Worm (Caenorhabditis elegans): Measurements from ENCODE around the gene C44C10.5.

Gene C44C10.5

DNA sequence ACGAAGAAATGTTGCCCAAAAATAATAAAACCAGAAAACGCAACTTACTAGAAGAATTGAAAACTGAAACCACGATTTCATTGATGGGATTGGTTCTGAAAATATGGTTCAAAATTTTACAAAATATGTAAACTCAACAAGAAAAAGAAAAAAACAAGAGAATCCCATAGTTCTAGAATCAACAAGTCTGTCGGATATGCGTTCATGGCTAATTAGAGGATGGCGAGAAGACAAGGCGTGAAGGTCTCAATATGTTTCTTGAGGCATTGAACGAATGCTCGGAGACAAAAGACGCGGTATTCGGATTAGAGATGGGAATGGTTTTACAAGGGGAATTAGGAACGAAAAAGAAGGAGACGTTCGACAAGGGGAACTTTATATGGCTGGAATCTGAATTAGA lies 39.6 kb upstream of the C44C10.5 start, which contains the start of gene cutl-11:
Gene cutl-11, minus strand, starts transcription at position 101 of the 400 bp plus-strand sequence.
- TF ChIP-seq skn-1 (tag; optimal IDR thresholded peaks at IDR 0.05), result no peak
- no peak for TF ChIP-seq unc-62 (GFP tag; optimal IDR thresholded peaks at IDR 0.05)
- TF ChIP-seq lin-13 (GFP tag; optimal IDR thresholded peaks at IDR 0.05), result no peak
- TF ChIP-seq nhr-10 (tag; optimal IDR thresholded peaks at IDR 0.05), result no peak
- TF ChIP-seq nhr-11 (tag; optimal IDR thresholded peaks at IDR 0.05), result no peak
- TF ChIP-seq fos-1 (tag; optimal IDR thresholded peaks at IDR 0.05), result no peak
- TF ChIP-seq mdl-1 (tag; optimal IDR thresholded peaks at IDR 0.05), result no peak
- TF ChIP-seq nhr-25 (tag; optimal IDR thresholded peaks at IDR 0.05), result no peak
- TF ChIP-seq nhr-77 (tag; optimal IDR thresholded peaks at IDR 0.05), result no peak
- TF ChIP-seq nhr-129 (tag; optimal IDR thresholded peaks at IDR 0.05), result no peak
- TF ChIP-seq Y55F3AM.14 (GFP tag; optimal IDR thresholded peaks at IDR 0.05), result no peak
- TF ChIP-seq sem-4 (tag; optimal IDR thresholded peaks at IDR 0.05), result no peak
- no peak for TF ChIP-seq alr-1 (tag; optimal IDR thresholded peaks at IDR 0.05)
- TF ChIP-seq nhr-6 (tag; optimal IDR thresholded peaks at IDR 0.05), result no peak
- no peak for TF ChIP-seq sma-3 (GFP tag; optimal IDR thresholded peaks at IDR 0.05)
- TF ChIP-seq lin-11 (tag; optimal IDR thresholded peaks at IDR 0.05), result no peak
- no peak for TF ChIP-seq R02D3.7 (tag; optimal IDR thresholded peaks at IDR 0.05)
- no peak for TF ChIP-seq gmeb-1 (tag; optimal IDR thresholded peaks at IDR 0.05)
- TF ChIP-seq C34F6.9 (tag; optimal IDR thresholded peaks at IDR 0.05), result no peak

DNA sequence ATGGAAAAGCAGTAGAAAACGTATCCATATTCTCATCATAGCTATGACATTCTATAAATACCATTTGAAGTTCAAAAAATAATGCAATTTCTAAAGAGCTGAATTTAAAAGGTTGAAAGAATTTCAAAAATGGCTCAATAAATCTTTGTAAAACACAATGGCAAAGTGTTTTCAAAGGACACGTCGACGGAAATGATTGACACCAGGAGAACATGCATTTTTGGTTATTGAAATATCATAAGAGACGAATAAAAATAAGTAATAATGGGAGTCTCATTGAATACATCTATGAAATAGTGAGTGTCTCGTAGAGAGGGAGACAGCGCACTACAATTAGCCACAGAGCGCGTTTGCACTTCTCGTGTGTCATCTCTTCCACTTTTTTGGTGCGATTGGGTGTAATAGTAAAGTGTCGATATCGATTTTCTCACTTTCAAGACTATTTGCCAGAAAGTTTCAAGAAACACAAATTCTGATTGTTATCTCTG lies 33.8 kb upstream of the C44C10.5 start, which contains the start of gene T04F8.2:
Gene T04F8.2, minus strand, starts transcription at position 51 of the 488 bp plus-strand sequence.
- peak; percentile 48 for TF ChIP-seq lin-13 (GFP tag; optimal IDR thresholded peaks at IDR 0.05)
- TF ChIP-seq unc-55 (GFP tag; optimal IDR thresholded peaks at IDR 0.05), result peak; percentile 77
- TF ChIP-seq gmeb-1 (tag; optimal IDR thresholded peaks at IDR 0.05), result peak; percentile 58
- no peak for TF ChIP-seq mab-5 (tag; optimal IDR thresholded peaks at IDR 0.05)
- TF ChIP-seq nhr-6 (tag; optimal IDR thresholded peaks at IDR 0.05), result peak; percentile 27
- TF ChIP-seq nhr-25 (tag; optimal IDR thresholded peaks at IDR 0.05), result peak; percentile 63
- peak in 1 of 2 experiments; percentile 67 for TF ChIP-seq lsy-2 (tag; optimal IDR thresholded peaks at IDR 0.05)
- no peak for TF ChIP-seq ztf-1 (GFP tag; conservative IDR thresholded peaks at IDR 0.05)
- peak; percentile 82 for TF ChIP-seq fos-1 (tag; optimal IDR thresholded peaks at IDR 0.05)
- peak; percentile 77 for TF ChIP-seq C34F6.9 (tag; optimal IDR thresholded peaks at IDR 0.05)
- peak; percentile 76 for TF ChIP-seq sma-9 (GFP tag; optimal IDR thresholded peaks at IDR 0.05)
- TF ChIP-seq sma-9 (tag; optimal IDR thresholded peaks at IDR 0.05), result no peak
- peak; percentile 33 for TF ChIP-seq nhr-21 (tag; optimal IDR thresholded peaks at IDR 0.05)
- TF ChIP-seq ztf-4 (tag; optimal IDR thresholded peaks at IDR 0.05), result no peak
- peak; percentile 32 for TF ChIP-seq ceh-16 (tag; optimal IDR thresholded peaks at IDR 0.05)
- TF ChIP-seq nhr-129 (tag; optimal IDR thresholded peaks at IDR 0.05), result peak; percentile 84
- peak; percentile 29 for TF ChIP-seq sma-3 (GFP tag; optimal IDR thresholded peaks at IDR 0.05)
- TF ChIP-seq crh-2 (tag; optimal IDR thresholded peaks at IDR 0.05), result peak; percentile 69
- TF ChIP-seq mdl-1 (tag; optimal IDR thresholded peaks at IDR 0.05), result no peak
- TF ChIP-seq sem-4 (tag; optimal IDR thresholded peaks at IDR 0.05), result peak; percentile 42
- peak; percentile 31 for TF ChIP-seq lin-11 (tag; optimal IDR thresholded peaks at IDR 0.05)
- TF ChIP-seq F13H6.1 (tag; optimal IDR thresholded peaks at IDR 0.05), result peak; percentile 28

DNA sequence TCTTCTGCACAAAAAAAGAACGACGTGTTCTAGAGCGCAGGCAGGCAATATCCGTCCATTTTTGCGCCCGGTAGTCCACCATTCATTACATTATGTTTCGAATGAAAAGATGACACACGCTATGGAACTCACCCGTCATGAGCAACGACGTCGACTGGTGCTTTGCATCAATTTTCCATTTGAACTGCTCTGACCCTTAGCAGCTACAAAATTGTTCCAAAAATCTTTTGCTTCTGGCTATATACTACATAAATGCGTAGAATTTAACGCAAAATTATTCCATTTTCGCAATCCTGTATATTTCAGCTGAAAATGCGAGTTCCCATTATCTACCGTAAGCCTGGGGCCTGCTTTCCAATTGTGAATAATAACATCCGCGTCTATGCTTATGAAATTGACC lies 32.0 kb upstream of the C44C10.5 start, which contains the start of gene T04F8.3:
Gene T04F8.3, plus strand, starts transcription at position 301 of the 400 bp plus-strand sequence.
- TF ChIP-seq peb-1 (tag; optimal IDR thresholded peaks at IDR 0.05) (no peak), mab-5 (tag; optimal IDR thresholded peaks at IDR 0.05) (no peak)

DNA sequence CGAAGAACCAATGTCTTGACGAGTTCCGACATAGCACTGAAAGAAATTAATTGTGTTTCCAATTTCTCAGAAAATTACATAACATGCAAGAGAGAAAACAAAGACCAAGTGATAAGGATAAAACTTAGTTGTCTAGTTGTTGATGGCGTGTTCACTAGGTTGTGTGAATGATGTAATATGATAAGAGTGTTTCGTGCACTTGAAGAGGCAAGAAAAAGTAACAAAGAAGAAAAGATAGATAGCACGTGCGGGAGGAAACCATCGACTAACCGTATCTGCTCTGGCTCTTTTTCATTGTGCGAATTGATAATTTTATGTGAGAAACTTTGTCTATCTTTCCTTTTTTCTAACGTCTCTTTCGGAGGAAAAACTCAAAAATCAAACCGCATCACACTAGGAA lies 28.7 kb upstream of the C44C10.5 start, which contains the start of gene sfxn-1.5:
Gene sfxn-1.5, minus strand, starts transcription at position 36 of the 400 bp plus-strand sequence.
- TF ChIP-seq sma-3 (GFP tag; optimal IDR thresholded peaks at IDR 0.05) (peak; percentile 44), peb-1 (tag; optimal IDR thresholded peaks at IDR 0.05) (no peak), ama-1 (optimal IDR thresholded peaks at IDR 0.05) (no peak), egl-27 (tag; optimal IDR thresholded peaks at IDR 0.05) (peak; percentile 1), fos-1 (tag; optimal IDR thresholded peaks at IDR 0.05) (peak; percentile 95), mdl-1 (tag; optimal IDR thresholded peaks at IDR 0.05) (peak in 1 of 2 experiments; percentile 77), nhr-12 (tag; optimal IDR thresholded peaks at IDR 0.05) (no peak), nhr-6 (tag; optimal IDR thresholded peaks at IDR 0.05) (no peak), F13H6.1 (tag; optimal IDR thresholded peaks at IDR 0.05) (peak; percentile 67), gmeb-1 (tag; optimal IDR thresholded peaks at IDR 0.05) (peak; percentile 25), snpc-4 (tag; optimal IDR thresholded peaks at IDR 0.05) (no peak), lin-13 (GFP tag; optimal IDR thresholded peaks at IDR 0.05) (peak; percentile 21), unc-39 (tag; optimal IDR thresholded peaks at IDR 0.05) (no peak), nhr-77 (tag; optimal IDR thresholded peaks at IDR 0.05) (no peak), ztf-4 (tag; optimal IDR thresholded peaks at IDR 0.05) (no peak), skn-1 (tag; optimal IDR thresholded peaks at IDR 0.05) (no peak), unc-55 (GFP tag; optimal IDR thresholded peaks at IDR 0.05) (no peak), nhr-129 (tag; optimal IDR thresholded peaks at IDR 0.05) (peak; percentile 95), dmd-4 (tag; optimal IDR thresholded peaks at IDR 0.05) (no peak), sma-9 (GFP tag; optimal IDR thresholded peaks at IDR 0.05) (peak; percentile 94), sma-9 (tag; optimal IDR thresholded peaks at IDR 0.05) (no peak), crh-2 (tag; optimal IDR thresholded peaks at IDR 0.05) (peak; percentile 79), R02D3.7 (tag; optimal IDR thresholded peaks at IDR 0.05) (no peak)
